Worm (Caenorhabditis elegans) whole organism, mixed stage, embryonic: ENCODE results near the gene C44H9.5.

Source experiments
- M03D4.4 ChIP-seq: sonication (generic microtip); optimal IDR thresholded peaks from 2 replicates; lab custom pipeline; 2017; ENCODE audit warnings: mild to moderate bottlenecking, missing genetic modification characterization, missing compliant biosample characterization
- bed-3 ChIP-seq: fragments of 200-800 bp; sonication (Bioruptor generic); optimal IDR thresholded peaks from 3 replicates; lab custom pipeline; 2018; ENCODE audit warnings: mild to moderate bottlenecking, missing genetic modification characterization, moderate library complexity, missing compliant biosample characterization
- ceh-39 ChIP-seq: fragments of 150-350 bp; optimal IDR thresholded peaks from 2 replicates; lab custom pipeline; 2014; ENCODE audit warnings: missing biosample characterization, missing genetic modification characterization
- ceh-43 ChIP-seq: fragments of 200-800 bp; sonication (Bioruptor generic); optimal IDR thresholded peaks from 2 replicates; lab custom pipeline; 2018; ENCODE audit warnings: mild to moderate bottlenecking, missing genetic modification characterization, moderate library complexity, missing compliant biosample characterization
- ceh-83 ChIP-seq: fragments of 200-800 bp; sonication (Bioruptor generic); optimal IDR thresholded peaks from 2 replicates; lab custom pipeline; 2018; ENCODE audit warnings: mild to moderate bottlenecking, missing genetic modification characterization, missing compliant biosample characterization
- ces-1 ChIP-seq: fragments of 150-350 bp; optimal IDR thresholded peaks from 2 replicates; lab custom pipeline; 2014; ENCODE audit warnings: missing biosample characterization, missing genetic modification reagents, missing genetic modification characterization
- cnd-1 ChIP-seq: fragments of 200-800 bp; sonication (Bioruptor generic); optimal IDR thresholded peaks from 2 replicates; lab custom pipeline; 2018; ENCODE audit warnings: mild to moderate bottlenecking, missing genetic modification characterization, missing compliant biosample characterization
- elt-1 ChIP-seq: sonication (generic microtip); optimal IDR thresholded peaks from 2 replicates; lab custom pipeline; 2017; ENCODE audit warnings: missing genetic modification characterization, mild to moderate bottlenecking, missing compliant biosample characterization, antibody characterized with exemption, moderate library complexity, borderline replicate concordance; ENCODE audit not compliant: insufficient read depth
- elt-3 ChIP-seq: fragments of 150-350 bp; optimal IDR thresholded peaks from 2 replicates; lab custom pipeline; 2014; ENCODE audit warnings: missing biosample characterization, missing genetic modification characterization
- flh-1 ChIP-seq: fragments of 200-800 bp; sonication (Bioruptor generic); optimal IDR thresholded peaks from 2 replicates; lab custom pipeline; 2018; ENCODE audit warnings: mild to moderate bottlenecking, missing genetic modification characterization, moderate library complexity, missing compliant biosample characterization
- ham-2 ChIP-seq: fragments of 200-800 bp; sonication (Bioruptor generic); optimal IDR thresholded peaks from 2 replicates; lab custom pipeline; 2018; ENCODE audit warnings: mild to moderate bottlenecking, missing genetic modification characterization, missing compliant biosample characterization
- lin-13 ChIP-seq: fragments of 150-350 bp; optimal IDR thresholded peaks from 2 replicates; lab custom pipeline; 2014; ENCODE audit warnings: missing biosample characterization, missing genetic modification characterization
- lin-32 ChIP-seq: fragments of 200-800 bp; sonication (Bioruptor generic); optimal IDR thresholded peaks from 2 replicates; lab custom pipeline; 2018; ENCODE audit warnings: mild to moderate bottlenecking, missing genetic modification characterization, missing compliant biosample characterization
- lsy-2 ChIP-seq: fragments of 150-350 bp; optimal IDR thresholded peaks from 2 replicates; lab custom pipeline; 2014; ENCODE audit warnings: missing biosample characterization, missing genetic modification characterization
- mab-5 ChIP-seq: fragments of 150-350 bp; optimal IDR thresholded peaks from 2 replicates; lab custom pipeline; 2014; ENCODE audit warnings: missing biosample characterization, missing genetic modification characterization
- mep-1 ChIP-seq: fragments of 150-350 bp; optimal IDR thresholded peaks from 2 replicates; lab custom pipeline; 2017; ENCODE audit warnings: missing biosample characterization, missing genetic modification reagents, missing genetic modification characterization, inconsistent platforms
- mls-2 ChIP-seq: sonication (generic microtip); optimal IDR thresholded peaks from 2 replicates; lab custom pipeline; 2016; ENCODE audit warnings: mild to moderate bottlenecking, missing genetic modification characterization, moderate library complexity, missing compliant biosample characterization
- nhr-12 ChIP-seq: fragments of 150-350 bp; optimal IDR thresholded peaks from 2 replicates; lab custom pipeline; 2014; ENCODE audit warnings: missing biosample characterization, missing genetic modification characterization
- nhr-2 ChIP-seq: fragments of 150-350 bp; optimal IDR thresholded peaks from 2 replicates; lab custom pipeline; 2014; ENCODE audit warnings: missing biosample characterization, missing genetic modification characterization
- nhr-28 ChIP-seq: fragments of 150-350 bp; optimal IDR thresholded peaks from 2 replicates; lab custom pipeline; 2014; ENCODE audit warnings: missing biosample characterization, missing genetic modification characterization
- nhr-76 ChIP-seq: sonication (generic microtip); optimal IDR thresholded peaks from 2 replicates; lab custom pipeline; 2017; ENCODE audit warnings: missing biosample characterization, missing genetic modification characterization
- pha-4 ChIP-seq: fragments of 150-350 bp; optimal IDR thresholded peaks from 2 replicates; lab custom pipeline; 2018; ENCODE audit warnings: missing biosample characterization, missing genetic modification reagents, missing genetic modification characterization
- sem-2 ChIP-seq: fragments of 200-800 bp; sonication (Bioruptor generic); optimal IDR thresholded peaks from 2 replicates; lab custom pipeline; 2018; ENCODE audit warnings: mild to moderate bottlenecking, missing genetic modification characterization, missing compliant biosample characterization
- snpc-4 ChIP-seq: fragments of 150-350 bp; optimal IDR thresholded peaks from 2 replicates; lab custom pipeline; 2014; ENCODE audit warnings: missing biosample characterization, missing genetic modification characterization
- sptf-1 ChIP-seq: sonication (generic microtip); optimal IDR thresholded peaks from 2 replicates; lab custom pipeline; 2017; ENCODE audit warnings: mild to moderate bottlenecking, missing genetic modification characterization, moderate library complexity, missing compliant biosample characterization
- tbx-8 ChIP-seq: fragments of 200-800 bp; sonication (Bioruptor generic); optimal IDR thresholded peaks from 2 replicates; lab custom pipeline; 2018; ENCODE audit warnings: mild to moderate bottlenecking, missing genetic modification characterization, moderate library complexity, missing compliant biosample characterization
- unc-120 ChIP-seq: sonication (generic microtip); optimal IDR thresholded peaks from 2 replicates; lab custom pipeline; 2017; ENCODE audit warnings: missing genetic modification characterization, missing compliant biosample characterization; ENCODE audit not compliant: poor library complexity, severe bottlenecking
- unc-39 ChIP-seq: fragments of 150-350 bp; optimal IDR thresholded peaks from 2 replicates; lab custom pipeline; 2014; ENCODE audit warnings: missing biosample characterization, missing genetic modification characterization
- unc-62 ChIP-seq: fragments of 150-350 bp; optimal IDR thresholded peaks from 2 replicates; lab custom pipeline; 2014; ENCODE audit warnings: missing biosample characterization, missing genetic modification reagents, missing genetic modification characterization
- zip-8 ChIP-seq: fragments of 150-350 bp; optimal IDR thresholded peaks from 2 replicates; lab custom pipeline; 2014; ENCODE audit warnings: missing biosample characterization, missing genetic modification characterization
- ztf-11 ChIP-seq: fragments of 150-350 bp; optimal IDR thresholded peaks from 2 replicates; lab custom pipeline; 2014; ENCODE audit warnings: missing biosample characterization, missing genetic modification characterization

Gene C44H9.5

ce11 chrV:12895772-12896171, 46.1 kb upstream of the C44H9.5 start, which contains the start of gene ttbk-7:
Gene ttbk-7 (minus strand): TSS chrV:12895872.
- TF ChIP-seq zip-8 (tag; lab: Kevin White, UChicago) (no peak), mls-2 (tag; lab: Kevin White, UChicago) (no peak), M03D4.4 (tag; lab: Kevin White, UChicago) (no peak), elt-1 (tag; lab: Kevin White, UChicago) (no peak), nhr-28 (tag; lab: Kevin White, UChicago) (no peak), ztf-11 (tag; lab: Kevin White, UChicago) (no peak)

ce11 chrV:12885860-12886259, 36.2 kb upstream of the C44H9.5 start, which contains the start of gene glb-24:
Gene glb-24 (minus strand): TSS chrV:12885960.
- TF ChIP-seq mls-2 (tag; lab: Kevin White, UChicago) (no peak), sem-2 (no peak), lin-32 (GFP tag; lab: Kevin White, UChicago) (no peak), tbx-8 (GFP tag; lab: Kevin White, UChicago) (no peak), elt-3 (tag; lab: Kevin White, UChicago) (no peak), ceh-43 (GFP tag; lab: Kevin White, UChicago) (no peak), lsy-2 (tag; lab: Kevin White, UChicago) (no peak), M03D4.4 (tag; lab: Kevin White, UChicago) (no peak), sptf-1 (no peak), ceh-83 (no peak), ztf-11 (tag; lab: Kevin White, UChicago) (no peak), ceh-39 (no peak), elt-1 (tag; lab: Kevin White, UChicago) (no peak), nhr-28 (tag; lab: Kevin White, UChicago) (no peak), flh-1 (GFP tag; lab: Kevin White, UChicago) (no peak), snpc-4 (tag; lab: Kevin White, UChicago) (no peak), cnd-1 (tag; lab: Kevin White, UChicago) (no peak)

- TF ChIP-seq zip-8 (tag; lab: Kevin White, UChicago) (no peak), nhr-76 (tag; lab: Kevin White, UChicago) (no peak), pha-4 (tag; lab: Kevin White, UChicago) (no peak), mep-1 (no peak), elt-1 (tag; lab: Kevin White, UChicago) (no peak), tbx-8 (GFP tag; lab: Kevin White, UChicago) (no peak), nhr-12 (no peak), mab-5 (tag; lab: Kevin White, UChicago) (no peak), unc-120 (tag; lab: Kevin White, UChicago) (no peak), ceh-39 (no peak), sptf-1 (no peak), ces-1 (GFP tag; lab: Kevin White, UChicago) (no peak), sem-2 (no peak), mls-2 (tag; lab: Kevin White, UChicago) (no peak), nhr-2 (tag; lab: Kevin White, UChicago) (no peak), lin-13 (tag; lab: Kevin White, UChicago) (no peak)
- TF ChIP-seq, all 35 proteins: peak for 0
These were observed 32.7 kb upstream of the C44H9.5 start for ce11 chrV:12882370-12882769.

ce11 chrV:12881396-12881795, 31.7 kb upstream of the C44H9.5 start:
- TF ChIP-seq pha-4 (tag; lab: Kevin White, UChicago) (no peak), lsy-2 (tag; lab: Kevin White, UChicago) (no peak), snpc-4 (tag; lab: Kevin White, UChicago) (no peak), lin-13 (tag; lab: Kevin White, UChicago) (no peak), ztf-11 (tag; lab: Kevin White, UChicago) (no peak), ham-2 (GFP tag; lab: Kevin White, UChicago) (no peak), cnd-1 (tag; lab: Kevin White, UChicago) (no peak), zip-8 (tag; lab: Kevin White, UChicago) (no peak), unc-120 (tag; lab: Kevin White, UChicago) (no peak), bed-3 (GFP tag; lab: Kevin White, UChicago) (no peak), ceh-39 (no peak), nhr-2 (tag; lab: Kevin White, UChicago) (no peak), ceh-43 (GFP tag; lab: Kevin White, UChicago) (no peak), M03D4.4 (tag; lab: Kevin White, UChicago) (no peak), lin-32 (GFP tag; lab: Kevin White, UChicago) (no peak), unc-62 (no peak), unc-39 (no peak), flh-1 (GFP tag; lab: Kevin White, UChicago) (no peak), elt-1 (tag; lab: Kevin White, UChicago) (no peak)
